Worm (Caenorhabditis elegans) whole organism, L3 larva: Measurements from ENCODE around the gene F32G8.2.
A peak's percentile ranks its signal among the peaks of the same experiment; 100 is the strongest.

Experiments used
- R02D3.7 ChIP-seq: fragments of 150-350 bp; optimal IDR thresholded peaks from 2 replicates; lab custom pipeline; 2014; ENCODE audit warnings: missing biosample characterization, missing genetic modification characterization
- aly-2 ChIP-seq: fragments of 150-350 bp; optimal IDR thresholded peaks from 2 replicates; lab custom pipeline; 2014; ENCODE audit warnings: missing biosample characterization, missing genetic modification characterization
- ama-1 ChIP-seq: fragments of 150-350 bp; optimal IDR thresholded peaks from 2 replicates; lab custom pipeline; 2018
- ceh-28 ChIP-seq: fragments of 150-350 bp; optimal IDR thresholded peaks from 2 replicates; lab custom pipeline; 2014; ENCODE audit warnings: missing biosample characterization, missing genetic modification reagents, missing genetic modification characterization
- ceh-82 ChIP-seq: fragments of 150-350 bp; optimal IDR thresholded peaks from 2 replicates; lab custom pipeline; 2014; ENCODE audit warnings: missing biosample characterization, missing genetic modification characterization
- elt-2 ChIP-seq: sonication (generic microtip); optimal IDR thresholded peaks from 2 replicates; lab custom pipeline; 2016; ENCODE audit warnings: missing genetic modification reagents, mild to moderate bottlenecking, missing genetic modification characterization, missing compliant biosample characterization
- elt-3 ChIP-seq, 3 experiments: fragments of 150-350 bp in 1 of 3; sonication (generic microtip) in 2 of 3; optimal IDR thresholded peaks; 2 replicates in 2 of 3; 4 replicates in 1 of 3; lab custom pipeline; 2014 to 2017; ENCODE audit warnings: missing biosample characterization in 3 of 3, missing genetic modification characterization in 3 of 3
- eor-1 ChIP-seq, 2 experiments: fragments of 150-350 bp; optimal IDR thresholded peaks; 2 replicates each; lab custom pipeline; 2014 to 2018; ENCODE audit warnings: missing biosample characterization in 2 of 2, missing genetic modification characterization in 2 of 2
- fkh-10 ChIP-seq: sonication (generic microtip); optimal IDR thresholded peaks from 2 replicates; lab custom pipeline; 2017; ENCODE audit warnings: missing biosample characterization, missing genetic modification reagents, missing genetic modification characterization
- fkh-2 ChIP-seq: fragments of 150-350 bp; optimal IDR thresholded peaks from 2 replicates; lab custom pipeline; 2014; ENCODE audit warnings: missing biosample characterization, missing genetic modification reagents, missing genetic modification characterization
- hmg-11 ChIP-seq: sonication (generic microtip); optimal IDR thresholded peaks from 2 replicates; lab custom pipeline; 2016; ENCODE audit warnings: missing genetic modification characterization, missing compliant biosample characterization
- jun-1 ChIP-seq: fragments of 150-350 bp; optimal IDR thresholded peaks from 2 replicates; lab custom pipeline; 2014; ENCODE audit warnings: missing biosample characterization, missing genetic modification reagents, missing genetic modification characterization
- lin-15B ChIP-seq: fragments of 150-350 bp; optimal IDR thresholded peaks from 2 replicates; lab custom pipeline; 2014; ENCODE audit warnings: missing biosample characterization, missing genetic modification characterization
- lin-39 ChIP-seq: fragments of 150-350 bp; optimal IDR thresholded peaks from 2 replicates; lab custom pipeline; 2018; ENCODE audit warnings: missing biosample characterization, missing genetic modification reagents, missing genetic modification characterization
- lsy-12 ChIP-seq: sonication (generic microtip); optimal IDR thresholded peaks from 2 replicates; lab custom pipeline; 2016; ENCODE audit warnings: mild to moderate bottlenecking, missing genetic modification characterization, missing compliant biosample characterization
- mdl-1 ChIP-seq: fragments of 150-350 bp; optimal IDR thresholded peaks from 2 replicates; lab custom pipeline; 2014; ENCODE audit warnings: missing biosample characterization, missing genetic modification characterization
- mml-1 ChIP-seq: fragments of 150-350 bp; sonication (generic microtip); optimal IDR thresholded peaks from 3 replicates; lab custom pipeline; 2014; ENCODE audit warnings: missing biosample characterization, missing genetic modification characterization
- nfya-1 ChIP-seq: sonication (generic microtip); optimal IDR thresholded peaks from 2 replicates; lab custom pipeline; 2017; ENCODE audit warnings: missing genetic modification characterization, mild to moderate bottlenecking, missing compliant biosample characterization, antibody characterized with exemption, moderate library complexity; ENCODE audit not compliant: insufficient read depth
- nhr-23 ChIP-seq: fragments of 150-350 bp; optimal IDR thresholded peaks from 2 replicates; lab custom pipeline; 2014; ENCODE audit warnings: missing biosample characterization, missing genetic modification reagents, missing genetic modification characterization
- nhr-237 ChIP-seq: fragments of 150-350 bp; optimal IDR thresholded peaks from 2 replicates; lab custom pipeline; 2014; ENCODE audit warnings: missing biosample characterization, missing genetic modification characterization
- nhr-25 ChIP-seq: sonication (generic microtip); optimal IDR thresholded peaks from 2 replicates; lab custom pipeline; 2017; ENCODE audit warnings: missing biosample characterization, missing genetic modification characterization
- nhr-28 ChIP-seq: fragments of 150-350 bp; optimal IDR thresholded peaks from 2 replicates; lab custom pipeline; 2014; ENCODE audit warnings: missing biosample characterization, missing genetic modification characterization
- nhr-43 ChIP-seq: sonication (generic microtip); optimal IDR thresholded peaks from 2 replicates; lab custom pipeline; 2016; ENCODE audit warnings: mild to moderate bottlenecking, missing genetic modification characterization, missing compliant biosample characterization; ENCODE audit not compliant: poor library complexity, severe bottlenecking
- nhr-67 ChIP-seq: fragments of 150-350 bp; optimal IDR thresholded peaks from 2 replicates; lab custom pipeline; 2014; ENCODE audit warnings: missing biosample characterization, missing genetic modification characterization
- nhr-76 ChIP-seq: fragments of 150-350 bp; sonication (generic microtip); optimal IDR thresholded peaks from 5 replicates; lab custom pipeline; 2014; ENCODE audit warnings: missing biosample characterization, missing genetic modification characterization
- nhr-77 ChIP-seq: fragments of 150-350 bp; optimal IDR thresholded peaks from 2 replicates; lab custom pipeline; 2014; ENCODE audit warnings: missing biosample characterization, missing genetic modification characterization
- pha-4 ChIP-seq: fragments of 150-350 bp; optimal IDR thresholded peaks from 2 replicates; lab custom pipeline; 2014; ENCODE audit warnings: missing biosample characterization, missing genetic modification reagents, missing genetic modification characterization
- pqm-1 ChIP-seq: fragments of 150-350 bp; optimal IDR thresholded peaks from 2 replicates; lab custom pipeline; 2017; ENCODE audit warnings: missing biosample characterization, missing genetic modification characterization, inconsistent platforms
- sea-2 ChIP-seq: fragments of 150-350 bp; sonication (generic microtip); optimal IDR thresholded peaks from 4 replicates; lab custom pipeline; 2014; ENCODE audit warnings: missing biosample characterization, missing genetic modification reagents, missing genetic modification characterization
- skn-1 ChIP-seq: fragments of 150-350 bp; optimal IDR thresholded peaks from 2 replicates; lab custom pipeline; 2014; ENCODE audit warnings: missing biosample characterization, missing genetic modification characterization
- snpc-4 ChIP-seq: fragments of 150-350 bp; optimal IDR thresholded peaks from 2 replicates; lab custom pipeline; 2014; ENCODE audit warnings: missing biosample characterization, missing genetic modification characterization
- tbx-2 ChIP-seq: sonication (generic microtip); optimal IDR thresholded peaks from 2 replicates; lab custom pipeline; 2016; ENCODE audit warnings: mild to moderate bottlenecking, missing genetic modification characterization, missing compliant biosample characterization
- zag-1 ChIP-seq: fragments of 150-350 bp; optimal IDR thresholded peaks from 2 replicates; lab custom pipeline; 2014; ENCODE audit warnings: missing biosample characterization, missing genetic modification characterization
- ztf-4 ChIP-seq: fragments of 150-350 bp; optimal IDR thresholded peaks from 2 replicates; lab custom pipeline; 2014; ENCODE audit warnings: missing biosample characterization, missing genetic modification characterization

The F32G8.2 gene

ce11 chrV:10576319-10576718 is 26.5 kb downstream of the F32G8.2 start, which contains the start of gene vps-54:
TSS of gene vps-54 (minus strand) at chrV:10576419.
- TF ChIP-seq elt-2, result no peak
- no peak for TF ChIP-seq aly-2
- TF ChIP-seq ceh-82, result no peak
- TF ChIP-seq fkh-10 (GFP tag; lab: Kevin White, UChicago), result no peak
- TF ChIP-seq ama-1 (lab: Kevin White, UChicago), result no peak
- TF ChIP-seq nhr-76 (tag; lab: Kevin White, UChicago), result no peak
- no peak for TF ChIP-seq nhr-237 (tag; lab: Kevin White, UChicago)
- TF ChIP-seq jun-1 (tag; lab: Kevin White, UChicago), result no peak
- no peak for TF ChIP-seq nhr-28 (tag; lab: Kevin White, UChicago)
- TF ChIP-seq elt-3 (tag; optimal IDR thresholded peaks at IDR 0.05; lab: Kevin White, UChicago), result no peak
- no peak for TF ChIP-seq nfya-1 (tag; lab: Kevin White, UChicago)

ce11 chrV:10578226-10578625 is 28.4 kb downstream of the F32G8.2 start, which contains the start of gene mics-1:
TSS of gene mics-1 (minus strand) at chrV:10578326.
- TF ChIP-seq nhr-43 (tag; lab: Kevin White, UChicago) (no peak), ztf-4 (no peak), zag-1 (no peak), eor-1 (tag; optimal IDR thresholded peaks at IDR 0.05; lab: Kevin White, UChicago) (no peak), nhr-77 (tag; lab: Kevin White, UChicago) (no peak), lin-39 (tag; lab: Kevin White, UChicago) (no peak), mml-1 (tag; lab: Kevin White, UChicago) (no peak), nfya-1 (tag; lab: Kevin White, UChicago) (no peak), snpc-4 (no peak), mdl-1 (tag; lab: Kevin White, UChicago) (no peak), nhr-25 (no peak)

ce11 chrV:10578938-10579337 is 29.1 kb downstream of the F32G8.2 start, which contains the start of the genes erh-1 and lpd-9:
TSS of gene erh-1 (minus strand) at chrV:10579141.
TSS of gene lpd-9 (plus strand) at chrV:10579305.
- peak; percentile 41 for TF ChIP-seq ceh-28
- peak; percentile 76 for TF ChIP-seq hmg-11
- peak; percentile 77 for TF ChIP-seq lsy-12 (tag; lab: Kevin White, UChicago)
- peak; percentile 68 for TF ChIP-seq snpc-4
- TF ChIP-seq tbx-2 (tag; lab: Kevin White, UChicago), result no peak
- peak; percentile 72 for TF ChIP-seq lin-15B (tag; lab: Kevin White, UChicago)
- no peak for TF ChIP-seq ztf-4
- TF ChIP-seq ama-1 (lab: Kevin White, UChicago), result peak; percentile 27
- no peak for TF ChIP-seq elt-3 (tag; optimal IDR thresholded peaks at IDR 0.05; lab: Kevin White, UChicago)
- peak; percentile 48 for TF ChIP-seq pqm-1 (tag; lab: Kevin White, UChicago)
- no peak for TF ChIP-seq nhr-67
- peak; percentile 72 for TF ChIP-seq R02D3.7 (tag; lab: Kevin White, UChicago)
- peak; percentile 60 for TF ChIP-seq elt-2
- no peak for TF ChIP-seq ceh-82
- peak; percentile 7 for TF ChIP-seq skn-1
- peak; percentile 71 for TF ChIP-seq nhr-43 (tag; lab: Kevin White, UChicago)
- peak; percentile 65 for TF ChIP-seq nfya-1 (tag; lab: Kevin White, UChicago)
- peak; percentile 88 for TF ChIP-seq nhr-23
- TF ChIP-seq nhr-25, result peak; percentile 33

ce11 chrV:10580638-10581037 is 30.8 kb downstream of the F32G8.2 start:
- TF ChIP-seq ceh-28 (peak; percentile 25), fkh-2 (tag; lab: Kevin White, UChicago) (no peak), elt-2 (peak; percentile 84), pha-4 (tag; lab: Kevin White, UChicago) (peak; percentile 19), nhr-76 (tag; lab: Kevin White, UChicago) (no peak), pqm-1 (tag; lab: Kevin White, UChicago) (peak; percentile 56)

- peak; percentile 26 for TF ChIP-seq pqm-1 (tag; lab: Kevin White, UChicago)
- TF ChIP-seq ceh-82, result no peak
- TF ChIP-seq lin-15B (tag; lab: Kevin White, UChicago), result no peak
- TF ChIP-seq eor-1 (tag; optimal IDR thresholded peaks at IDR 0.05; lab: Kevin White, UChicago), result no peak
- TF ChIP-seq lsy-12 (tag; lab: Kevin White, UChicago), result no peak
- no peak for TF ChIP-seq nhr-67
- TF ChIP-seq elt-2, result peak; percentile 52
- no peak for TF ChIP-seq sea-2 (GFP tag; lab: Kevin White, UChicago)
These were observed 32.1 kb downstream of the F32G8.2 start, which contains the start of gene T21C9.6 for ce11 chrV:10581837-10582300. TSS of gene T21C9.6 (plus strand) at chrV:10581887.
